Fruit fly (Drosophila melanogaster): Measurements from ENCODE around the gene CG42327.

Gene CG42327

dm6 chr3R:11649449-11649848 lies 6.5 kb upstream of the CG42327 start (continued):
- TF ChIP-seq eve (GFP tag; optimal IDR thresholded peaks at IDR 0.05) (peak in 1 of 2 experiments; percentile 98), Xbp1 (GFP tag; optimal IDR thresholded peaks at IDR 0.05) (peak; percentile 98), Hr3 (GFP tag; optimal IDR thresholded peaks at IDR 0.05) (peak; percentile 93), CG15479 (GFP tag; optimal IDR thresholded peaks at IDR 0.05) (no peak), CG14441 (GFP tag; IDR thresholded peaks at IDR 0.05) (peak; percentile 98), bab2 (GFP tag; optimal IDR thresholded peaks at IDR 0.05) (peak; percentile 98), CG10209 (GFP tag; optimal IDR thresholded peaks at IDR 0.05) (peak; percentile 95), Bteb2 (GFP tag; optimal IDR thresholded peaks at IDR 0.05) (peak; percentile 96), CG9727 (GFP tag; optimal IDR thresholded peaks at IDR 0.05) (peak; percentile 89), CG1792 (GFP tag; optimal IDR thresholded peaks at IDR 0.05) (peak; percentile 95), phol (tag; optimal IDR thresholded peaks at IDR 0.05) (peak; percentile 88), inv (GFP tag; IDR thresholded peaks at IDR 0.05; ENCODE audit: partially characterized antibody) (no peak), H2.0 (GFP tag; IDR thresholded peaks at IDR 0.05) (peak; percentile 98), CG2202 (tag; optimal IDR thresholded peaks at IDR 0.05) (peak; percentile 41), Dll (GFP tag; IDR thresholded peaks at IDR 0.05; ENCODE audit: partially characterized antibody) (no peak), crp (GFP tag; optimal IDR thresholded peaks at IDR 0.05) (peak in 1 of 2 experiments; percentile 55), sd (tag; optimal IDR thresholded peaks at IDR 0.05) (peak; percentile 19), sens-2 (GFP tag; IDR thresholded peaks at IDR 0.05) (peak; percentile 88), CG1529 (GFP tag; optimal IDR thresholded peaks at IDR 0.05) (peak; percentile 79), CG32767 (GFP tag; IDR thresholded peaks at IDR 0.05) (peak; percentile 96), Meics (GFP tag; optimal IDR thresholded peaks at IDR 0.05) (peak; percentile 97), oc (tag; optimal IDR thresholded peaks at IDR 0.05) (peak; percentile 93), cas (GFP tag; IDR thresholded peaks at IDR 0.05) (peak; percentile 94), unpg (GFP tag; optimal IDR thresholded peaks at IDR 0.05) (peak; percentile 96), CG8359 (GFP tag; optimal IDR thresholded peaks at IDR 0.05; ENCODE audit: borderline replicate concordance) (peak; percentile 62), wdn (GFP tag; IDR thresholded peaks at IDR 0.05) (peak; percentile 98), CG11085 (GFP tag; IDR thresholded peaks at IDR 0.05) (peak; percentile 96), sob (GFP tag; IDR thresholded peaks at IDR 0.05) (peak; percentile 98), Dek (tag; optimal IDR thresholded peaks at IDR 0.05) (peak; percentile 97), CG18764 (GFP tag; optimal IDR thresholded peaks at IDR 0.05) (peak; percentile 92), onecut (GFP tag; IDR thresholded peaks at IDR 0.05) (peak; percentile 92), tio (GFP tag; optimal IDR thresholded peaks at IDR 0.05) (peak; percentile 94), ind (GFP tag; optimal IDR thresholded peaks at IDR 0.05) (peak; percentile 98), aop (GFP tag; IDR thresholded peaks at IDR 0.05) (peak; percentile 92), Atf-2 (GFP tag; optimal IDR thresholded peaks at IDR 0.05) (peak; percentile 96), Antp (GFP tag; optimal IDR thresholded peaks at IDR 0.05) (peak; percentile 98), Lhr (GFP tag; optimal IDR thresholded peaks at IDR 0.05) (peak; percentile 40), Dbx (GFP tag; IDR thresholded peaks at IDR 0.05) (peak; percentile 98), MBD-R2 (GFP tag; IDR thresholded peaks at IDR 0.05) (peak; percentile 94), jigr1 (GFP tag; IDR thresholded peaks at IDR 0.05) (peak; percentile 85), CG17612 (GFP tag; IDR thresholded peaks at IDR 0.05) (peak; percentile 95), CG12659 (GFP tag; optimal IDR thresholded peaks at IDR 0.05) (peak; percentile 97), nau (GFP tag; optimal IDR thresholded peaks at IDR 0.05) (peak; percentile 88), E2f2 (GFP tag; IDR thresholded peaks at IDR 0.05) (peak; percentile 80), Sry-β (GFP tag; optimal IDR thresholded peaks at IDR 0.05) (no peak), CG16813 (GFP tag; IDR thresholded peaks at IDR 0.05; ENCODE audit: partially characterized antibody) (no peak), chif (GFP tag; optimal IDR thresholded peaks at IDR 0.05) (peak; percentile 95 to 96), HHEX (GFP tag; optimal IDR thresholded peaks at IDR 0.05) (peak; percentile 94), Abd-B (GFP tag; optimal IDR thresholded peaks at IDR 0.05) (peak; percentile 93), shn (GFP tag; optimal IDR thresholded peaks at IDR 0.05) (peak; percentile 92), pros (GFP tag; optimal IDR thresholded peaks at IDR 0.05) (no peak)
